Fruit fly (Drosophila melanogaster) whole organism, embryonic: ENCODE measurements around the gene CG2444.

Experiments
- Awh ChIP-seq: fragments of 200-800 bp; sonication (Bioruptor generic); IDR thresholded peaks from 2 replicates; pipeline ENCODE4, ENCODE4 v1.3.6; 2022; ENCODE audit warnings: missing biosample characterization, missing genetic modification characterization
- CG10959 ChIP-seq: fragments of 200-800 bp; sonication (Bioruptor generic); IDR thresholded peaks from 2 replicates; pipeline ENCODE4 v1.3.6; 2022; ENCODE audit warnings: missing biosample characterization, missing genetic modification characterization
- CG11456 ChIP-seq: fragments of 200-800 bp; sonication (Bioruptor generic); IDR thresholded peaks from 3 replicates; pipeline ENCODE4 v1.3.6; 2022; ENCODE audit warnings: missing biosample characterization, missing genetic modification characterization
- CG12236 ChIP-seq: fragments of 200-800 bp; sonication (Bioruptor generic); optimal IDR thresholded peaks from 2 replicates; lab custom pipeline; 2016; ENCODE audit warnings: missing biosample characterization, missing genetic modification characterization
- CG12299 ChIP-seq: fragments of 200-800 bp; sonication (Bioruptor generic); optimal IDR thresholded peaks from 2 replicates; lab custom pipeline; 2018; ENCODE audit warnings: missing biosample characterization, mild to moderate bottlenecking, missing genetic modification characterization
- CG12391 ChIP-seq: fragments of 200-800 bp; sonication (Bioruptor generic); optimal IDR thresholded peaks from 3 replicates; lab custom pipeline; 2018; ENCODE audit warnings: missing biosample characterization, mild to moderate bottlenecking, missing genetic modification characterization, moderate library complexity
- CG12769 ChIP-seq: fragments of 200-800 bp; sonication (Bioruptor generic); optimal IDR thresholded peaks from 2 replicates; lab custom pipeline; 2019; ENCODE audit warnings: missing biosample characterization, mild to moderate bottlenecking, missing genetic modification characterization, moderate library complexity
- CG14667 ChIP-seq: fragments of 200-800 bp; sonication (Bioruptor generic); IDR thresholded peaks from 2 replicates; pipeline ENCODE4 v1.3.6; 2022; ENCODE audit warnings: missing biosample characterization, missing genetic modification characterization
- CG1603 ChIP-seq: fragments of 200-800 bp; sonication (Bioruptor generic); optimal IDR thresholded peaks from 2 replicates; lab custom pipeline; 2019; ENCODE audit warnings: missing biosample characterization, mild to moderate bottlenecking, missing genetic modification characterization, moderate library complexity
- CG16779 ChIP-seq: fragments of 200-800 bp; sonication (Bioruptor generic); IDR thresholded peaks from 2 replicates; pipeline ENCODE4 v1.3.6; 2022; ENCODE audit warnings: missing biosample characterization, missing genetic modification characterization
- CG17802 ChIP-seq: fragments of 200-800 bp; sonication (Bioruptor generic); optimal IDR thresholded peaks from 2 replicates; lab custom pipeline; 2018; ENCODE audit warnings: missing biosample characterization, mild to moderate bottlenecking, missing genetic modification characterization, moderate library complexity
- CG18476 ChIP-seq: fragments of 200-800 bp; sonication (Bioruptor generic); optimal IDR thresholded peaks from 2 replicates; lab custom pipeline; 2016; ENCODE audit warnings: missing biosample characterization, mild to moderate bottlenecking, missing genetic modification characterization
- CG30403 ChIP-seq: fragments of 200-800 bp; sonication (Bioruptor generic); optimal IDR thresholded peaks from 3 replicates; lab custom pipeline; 2016; ENCODE audit warnings: missing biosample characterization, missing genetic modification characterization
- CG31224 ChIP-seq: fragments of 200-800 bp; sonication (Bioruptor generic); IDR thresholded peaks from 2 replicates; pipeline ENCODE4 v1.3.6; 2022; ENCODE audit warnings: missing biosample characterization, missing genetic modification characterization
- CG31441 ChIP-seq: fragments of 200-800 bp; sonication (Bioruptor generic); IDR thresholded peaks from 2 replicates; pipeline ENCODE4 v1.3.6; 2022; ENCODE audit warnings: missing biosample characterization, missing genetic modification characterization
- CG6175 ChIP-seq: fragments of 200-800 bp; sonication (Bioruptor generic); IDR thresholded peaks from 3 replicates; pipeline ENCODE4 v1.3.6; 2022; ENCODE audit warnings: missing biosample characterization, missing genetic modification characterization
- CG7745 ChIP-seq: fragments of 200-800 bp; sonication (Bioruptor generic); optimal IDR thresholded peaks from 2 replicates; lab custom pipeline; 2018; ENCODE audit warnings: missing biosample characterization, mild to moderate bottlenecking, missing genetic modification characterization, moderate library complexity
- CG7963 ChIP-seq: fragments of 200-800 bp; sonication (Bioruptor generic); IDR thresholded peaks from 3 replicates; pipeline ENCODE4 v1.3.6; 2022; ENCODE audit warnings: missing biosample characterization, missing genetic modification characterization; ENCODE audit not compliant: partially characterized antibody
- CG8290 ChIP-seq, 3 experiments: fragments of 200-800 bp; sonication (Bioruptor generic); optimal IDR thresholded peaks; 2 replicates each; lab custom pipeline; 2016 to 2019; ENCODE audit warnings: missing biosample characterization in 3 of 3, missing genetic modification characterization in 3 of 3, mild to moderate bottlenecking in 2 of 3, moderate library complexity in 1 of 3
- CG8388 ChIP-seq: fragments of 200-800 bp; sonication (Bioruptor generic); optimal IDR thresholded peaks from 2 replicates; lab custom pipeline; 2019; ENCODE audit warnings: missing biosample characterization, mild to moderate bottlenecking, missing genetic modification characterization, moderate library complexity
- CG8765 ChIP-seq: fragments of 200-800 bp; sonication (Bioruptor generic); IDR thresholded peaks from 2 replicates; pipeline ENCODE4 v1.3.6; 2022; ENCODE audit warnings: missing biosample characterization, missing genetic modification characterization
- CG8924 ChIP-seq: fragments of 200-800 bp; optimal IDR thresholded peaks from 3 replicates; lab custom pipeline; 2019; ENCODE audit warnings: missing biosample characterization, mild to moderate bottlenecking, missing genetic modification characterization, moderate library complexity
- CG9215 ChIP-seq: fragments of 200-800 bp; sonication (Bioruptor generic); IDR thresholded peaks from 2 replicates; pipeline ENCODE4 v1.3.6; 2022; ENCODE audit warnings: missing biosample characterization, missing genetic modification characterization
- CG9727 ChIP-seq: fragments of 200-800 bp; sonication (Bioruptor generic); optimal IDR thresholded peaks from 3 replicates; lab custom pipeline; 2017; ENCODE audit warnings: missing biosample characterization, mild to moderate bottlenecking, missing genetic modification characterization
- CrebB ChIP-seq: fragments of 200-800 bp; sonication (Bioruptor generic); optimal IDR thresholded peaks from 3 replicates; lab custom pipeline; 2018; ENCODE audit warnings: missing biosample characterization, mild to moderate bottlenecking, missing genetic modification characterization
- E2f1 ChIP-seq: fragments of 200-800 bp; sonication (Bioruptor generic); IDR thresholded peaks from 2 replicates; pipeline ENCODE4 v1.3.6; 2022; ENCODE audit warnings: missing biosample characterization, missing genetic modification characterization
- Hey ChIP-seq: fragments of 200-800 bp; sonication (Bioruptor generic); optimal IDR thresholded peaks from 3 replicates; lab custom pipeline; 2018; ENCODE audit warnings: missing biosample characterization, mild to moderate bottlenecking, missing genetic modification characterization
- Hsf ChIP-seq: fragments of 200-800 bp; sonication (Bioruptor generic); optimal IDR thresholded peaks from 3 replicates; lab custom pipeline; 2016; ENCODE audit warnings: missing biosample characterization, missing genetic modification characterization
- MESR4 ChIP-seq: fragments of 200-800 bp; sonication (Bioruptor generic); optimal IDR thresholded peaks from 2 replicates; lab custom pipeline; 2018; ENCODE audit warnings: missing biosample characterization, mild to moderate bottlenecking, missing genetic modification characterization, moderate library complexity
- Mad ChIP-seq: fragments of 200-800 bp; sonication (Bioruptor generic); optimal IDR thresholded peaks from 2 replicates; lab custom pipeline; 2016; ENCODE audit warnings: missing biosample characterization, missing genetic modification characterization
- Myb ChIP-seq: fragments of 200-800 bp; sonication (Bioruptor generic); optimal IDR thresholded peaks from 2 replicates; lab custom pipeline; 2016; ENCODE audit warnings: missing biosample characterization, missing genetic modification characterization
- NC2β ChIP-seq: fragments of 200-800 bp; sonication (Bioruptor generic); optimal IDR thresholded peaks from 2 replicates; lab custom pipeline; 2016; ENCODE audit warnings: missing biosample characterization, missing genetic modification characterization
- Nf-YB ChIP-seq: fragments of 200-800 bp; sonication (Bioruptor generic); optimal IDR thresholded peaks from 3 replicates; lab custom pipeline; 2019; ENCODE audit warnings: missing biosample characterization, mild to moderate bottlenecking, missing genetic modification characterization, moderate library complexity
- Opbp ChIP-seq: fragments of 200-800 bp; sonication (Bioruptor generic); IDR thresholded peaks from 3 replicates; pipeline ENCODE4 v1.3.6; 2022; ENCODE audit warnings: missing biosample characterization, missing genetic modification characterization; ENCODE audit not compliant: partially characterized antibody
- Scr ChIP-seq: fragments of 200-800 bp; sonication (Bioruptor generic); IDR thresholded peaks from 2 replicates; pipeline ENCODE4 v1.3.6; 2022; ENCODE audit warnings: missing biosample characterization, missing genetic modification characterization; ENCODE audit not compliant: partially characterized antibody
- Spps ChIP-seq: fragments of 200-800 bp; sonication (Bioruptor generic); optimal IDR thresholded peaks from 2 replicates; lab custom pipeline; 2018; ENCODE audit warnings: missing biosample characterization, mild to moderate bottlenecking, missing genetic modification characterization
- cad ChIP-seq: fragments of >200 bp; optimal IDR thresholded peaks from 2 replicates; lab custom pipeline; 2017; ENCODE audit warnings: missing biosample characterization, missing genetic modification characterization
- corto ChIP-seq: fragments of 200-800 bp; sonication (Bioruptor generic); optimal IDR thresholded peaks from 2 replicates; lab custom pipeline; 2016; ENCODE audit warnings: missing biosample characterization, mild to moderate bottlenecking, missing genetic modification characterization, moderate library complexity
- danr ChIP-seq: fragments of 200-800 bp; sonication (Bioruptor generic); IDR thresholded peaks from 2 replicates; pipeline ENCODE4 v1.3.6; 2022; ENCODE audit warnings: missing biosample characterization, missing genetic modification characterization
- dati ChIP-seq: fragments of 200-800 bp; sonication (Bioruptor generic); IDR thresholded peaks from 2 replicates; pipeline ENCODE4 v1.3.6; 2022; ENCODE audit warnings: missing biosample characterization, missing genetic modification characterization
- dysf ChIP-seq: fragments of 200-800 bp; sonication (Bioruptor generic); IDR thresholded peaks from 3 replicates; pipeline ENCODE4 v1.3.6; 2022; ENCODE audit warnings: missing biosample characterization, missing genetic modification characterization
- fru ChIP-seq: fragments of >200 bp; optimal IDR thresholded peaks from 2 replicates; lab custom pipeline; 2017
- grau ChIP-seq: fragments of 200-800 bp; optimal IDR thresholded peaks from 3 replicates; lab custom pipeline; 2019; ENCODE audit warnings: missing biosample characterization, mild to moderate bottlenecking, missing genetic modification characterization, moderate library complexity
- her ChIP-seq: fragments of 200-800 bp; sonication (Bioruptor generic); optimal IDR thresholded peaks from 2 replicates; lab custom pipeline; 2016; ENCODE audit warnings: missing biosample characterization, missing genetic modification characterization
- ind ChIP-seq: fragments of 200-800 bp; sonication (Bioruptor generic); optimal IDR thresholded peaks from 3 replicates; lab custom pipeline; 2016; ENCODE audit warnings: missing biosample characterization, missing genetic modification characterization
- ken ChIP-seq: fragments of 200-800 bp; sonication (Bioruptor generic); IDR thresholded peaks from 3 replicates; pipeline ENCODE4 v1.3.6; 2022; ENCODE audit warnings: missing biosample characterization, missing genetic modification characterization
- org-1 ChIP-seq: fragments of 200-800 bp; sonication (Bioruptor generic); optimal IDR thresholded peaks from 2 replicates; lab custom pipeline; 2017; ENCODE audit warnings: missing biosample characterization, missing genetic modification characterization
- pnt ChIP-seq: fragments of 200-800 bp; sonication (Bioruptor generic); optimal IDR thresholded peaks from 3 replicates; lab custom pipeline; 2016; ENCODE audit warnings: missing biosample characterization, missing genetic modification characterization
- psq ChIP-seq: fragments of 200-800 bp; sonication (Bioruptor generic); optimal IDR thresholded peaks from 2 replicates; lab custom pipeline; 2017; ENCODE audit warnings: missing biosample characterization, missing genetic modification characterization
- wdn ChIP-seq: fragments of 200-800 bp; sonication (Bioruptor generic); IDR thresholded peaks from 2 replicates; pipeline ENCODE4 v1.3.6; 2022; ENCODE audit warnings: missing biosample characterization, missing genetic modification characterization
- wek ChIP-seq: fragments of 200-800 bp; sonication (Bioruptor generic); optimal IDR thresholded peaks from 3 replicates; lab custom pipeline; 2018; ENCODE audit warnings: missing biosample characterization, mild to moderate bottlenecking, missing genetic modification characterization, moderate library complexity

Gene CG2444

DNA sequence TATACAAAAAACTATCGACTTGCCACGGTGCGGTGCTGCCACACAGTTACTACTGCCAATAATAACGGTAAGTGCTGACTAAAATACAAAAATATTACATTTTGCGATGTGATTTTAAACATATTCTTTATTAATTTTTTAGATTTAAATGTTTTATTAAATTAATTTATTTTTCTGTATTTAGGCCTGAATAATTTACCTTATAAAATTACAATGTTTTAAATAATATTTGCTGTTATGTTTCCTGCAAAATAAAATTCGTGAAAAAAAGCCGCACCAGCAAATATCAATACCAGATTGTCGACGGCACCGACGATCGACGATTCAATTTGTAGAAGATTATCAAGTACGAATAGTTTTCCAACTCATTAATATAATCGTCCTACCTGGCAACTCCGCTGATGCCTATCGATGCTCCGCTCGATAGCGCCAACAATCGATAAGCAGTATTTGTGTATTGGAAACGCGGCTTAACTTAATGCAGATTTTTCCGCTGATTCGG lies 26.5 kb downstream of the CG2444 start, which contains the start of the genes Vlet and bif (continued):
- TF ChIP-seq CrebB (peak; percentile 25), CG7745 (tag; lab: Kevin White, UChicago) (no peak), CG12236 (GFP tag; lab: Kevin White, UChicago) (no peak), CG12299 (tag; lab: Kevin White, UChicago) (peak; percentile 12), psq (GFP tag; lab: Kevin White, UChicago) (no peak), CG30403 (GFP tag; lab: Kevin White, UChicago) (peak; percentile 76), CG1603 (tag; lab: Kevin White, UChicago) (no peak), MESR4 (GFP tag; lab: Kevin White, UChicago) (no peak), E2f1 (GFP tag; lab: Robert Waterston, UW) (no peak; the same call in 1 of the 2 replicates), Hsf (GFP tag; lab: Kevin White, UChicago) (peak; percentile 33), CG31441 (GFP tag; lab: Robert Waterston, UW) (peak; percentile 78; the same call in 1 of the 2 replicates), ken (peak; percentile 50; the same call in 1 of the 3 replicates), danr (GFP tag; lab: Robert Waterston, UW) (no peak), corto (GFP tag; lab: Kevin White, UChicago) (no peak), Awh (GFP tag; lab: Robert Waterston, UW) (no peak), CG12769 (no peak), dati (GFP tag; lab: Robert Waterston, UW) (no peak), Opbp (GFP tag; lab: Robert Waterston, UW) (peak; percentile 68), CG6175 (GFP tag; lab: Robert Waterston, UW) (0 out of 3 replicates have a peak, but pooled peaks have one; percentile 18), Myb (GFP tag; lab: Kevin White, UChicago) (peak; percentile 27), Nf-YB (peak; percentile 20), CG17802 (tag; lab: Kevin White, UChicago) (peak; percentile 44), CG8765 (GFP tag; lab: Robert Waterston, UW) (no peak), ind (peak; percentile 74), CG16779 (GFP tag; lab: Robert Waterston, UW) (no peak), org-1 (GFP tag; lab: Kevin White, UChicago) (no peak), grau (tag; lab: Kevin White, UChicago) (peak; percentile 76), CG7963 (GFP tag; lab: Robert Waterston, UW) (peak; percentile 33; the same call in 1 of the 3 replicates), CG9215 (GFP tag; lab: Robert Waterston, UW) (peak; percentile 71), her (GFP tag; lab: Kevin White, UChicago) (peak; percentile 36), wek (GFP tag; lab: Kevin White, UChicago) (peak; percentile 15), Scr (GFP tag; lab: Robert Waterston, UW) (peak; percentile 62), wdn (GFP tag; lab: Robert Waterston, UW) (no peak), CG11456 (GFP tag; lab: Robert Waterston, UW) (0 out of 3 replicates have a peak, but pooled peaks have one; percentile 61), CG10959 (GFP tag; lab: Robert Waterston, UW) (no peak), dysf (peak; percentile 45; the same call in 2 of the 3 replicates), pnt (GFP tag; lab: Kevin White, UChicago) (peak; percentile 43), Mad (GFP tag; lab: Kevin White, UChicago) (no peak), Hey (no peak), CG9727 (peak; percentile 78), fru (no peak), CG31224 (GFP tag; lab: Robert Waterston, UW) (no peak), CG12391 (peak; percentile 77), cad (no peak), CG18476 (GFP tag; lab: Kevin White, UChicago) (peak; percentile 19), NC2β (GFP tag; lab: Kevin White, UChicago) (peak; percentile 2), Spps (peak; percentile 19), CG8290 (GFP tag; optimal IDR thresholded peaks at IDR 0.05; lab: Kevin White, UChicago) (peak; percentile 34), CG8290 (tag; optimal IDR thresholded peaks at IDR 0.05; lab: Kevin White, UChicago) (peak in 1 of 2 experiments; percentile 25), CG8388 (GFP tag; lab: Kevin White, UChicago) (peak; percentile 73), CG14667 (GFP tag; lab: Robert Waterston, UW) (peak; percentile 41; the same call in 1 of the 2 replicates), CG8924 (peak; percentile 78)
